Fruit fly (Drosophila melanogaster) S2 (cell line): Measurements from ENCODE around the gene GramD1B.

Experiments
- CG8478 ChIP-seq: fragments of >200 bp; optimal IDR thresholded peaks from 2 replicates; lab custom pipeline; 2018
- CTCF ChIP-seq, 2 experiments: fragments of >200 bp; optimal IDR thresholded peaks; 2 replicates each; lab custom pipeline; 2018

Gene GramD1B

dm6 chr2L:3369822-3370221, 3.4 kb downstream of the GramD1B start:
- TF ChIP-seq CG8478 (lab: Kevin White, UChicago) = no peak
- TF ChIP-seq CTCF (optimal IDR thresholded peaks at IDR 0.05; lab: Kevin White, UChicago) = no peak

- TF ChIP-seq CTCF (optimal IDR thresholded peaks at IDR 0.05; lab: Kevin White, UChicago) (no peak), CG8478 (lab: Kevin White, UChicago) (no peak)
Measured at dm6 chr2L:3369083-3369653, 4.0 kb downstream of the GramD1B start.

- TF ChIP-seq CG8478 (lab: Kevin White, UChicago) (no peak), CTCF (optimal IDR thresholded peaks at IDR 0.05; lab: Kevin White, UChicago) (no peak)
Measured at dm6 chr2L:3368425-3368824, 4.7 kb downstream of the GramD1B start.

- TF ChIP-seq CG8478 (lab: Kevin White, UChicago) = no peak
- no peak for TF ChIP-seq CTCF (optimal IDR thresholded peaks at IDR 0.05; lab: Kevin White, UChicago)
Measured at dm6 chr2L:3366043-3366679, 7.0 kb downstream of the GramD1B start.

- no peak for TF ChIP-seq CTCF (optimal IDR thresholded peaks at IDR 0.05; lab: Kevin White, UChicago)
- TF ChIP-seq CG8478 (lab: Kevin White, UChicago) = no peak
Measured at dm6 chr2L:3361821-3362220, 11.4 kb downstream of the GramD1B start.

- TF ChIP-seq CTCF (optimal IDR thresholded peaks at IDR 0.05; lab: Kevin White, UChicago) = no peak
- no peak for TF ChIP-seq CG8478 (lab: Kevin White, UChicago)
Measured at dm6 chr2L:3356790-3357696, 16.1 kb downstream of the GramD1B start, which contains the start of gene CG8838. TSS of gene CG8838 (plus strand) at chr2L:3357646.

dm6 chr2L:3356193-3356645, 17.0 kb downstream of the GramD1B start:
- TF ChIP-seq CG8478 (lab: Kevin White, UChicago) = no peak
- no peak for TF ChIP-seq CTCF (optimal IDR thresholded peaks at IDR 0.05; lab: Kevin White, UChicago)

dm6 chr2L:3355791-3356190, 17.4 kb downstream of the GramD1B start:
- TF ChIP-seq CG8478 (lab: Kevin White, UChicago) (no peak), CTCF (optimal IDR thresholded peaks at IDR 0.05; lab: Kevin White, UChicago) (no peak)

dm6 chr2L:3354642-3355380, 18.4 kb downstream of the GramD1B start, which contains the start of gene E23:
TSS of gene E23 (minus strand) at chr2L:3354829.
- TF ChIP-seq CG8478 (lab: Kevin White, UChicago) (no peak), CTCF (optimal IDR thresholded peaks at IDR 0.05; lab: Kevin White, UChicago) (no peak)

- TF ChIP-seq CTCF (optimal IDR thresholded peaks at IDR 0.05; lab: Kevin White, UChicago) (no peak), CG8478 (lab: Kevin White, UChicago) (no peak)
Measured at dm6 chr2L:3353791-3354190, 19.4 kb downstream of the GramD1B start.

dm6 chr2L:3352927-3353326, 20.2 kb downstream of the GramD1B start:
- TF ChIP-seq CG8478 (lab: Kevin White, UChicago) = no peak
- TF ChIP-seq CTCF (optimal IDR thresholded peaks at IDR 0.05; lab: Kevin White, UChicago) = no peak

- TF ChIP-seq CG8478 (lab: Kevin White, UChicago) (no peak), CTCF (optimal IDR thresholded peaks at IDR 0.05; lab: Kevin White, UChicago) (no peak)
Measured at dm6 chr2L:3351575-3352219, 21.5 kb downstream of the GramD1B start.

- TF ChIP-seq CTCF (optimal IDR thresholded peaks at IDR 0.05; lab: Kevin White, UChicago) (no peak), CG8478 (lab: Kevin White, UChicago) (no peak)
Measured at dm6 chr2L:3348146-3348747, 24.9 kb downstream of the GramD1B start.
